Fruit fly (Drosophila melanogaster) whole organism, embryonic: ENCODE measurements around the gene Lipt2.

ENCODE experiments used
- CG11247 ChIP-seq: fragments of 200-800 bp; sonication (Bioruptor generic); IDR thresholded peaks from 2 replicates; pipeline ENCODE4 v1.3.6; 2022; ENCODE audit warnings: missing biosample characterization, missing genetic modification characterization
- CG12299 ChIP-seq: fragments of 200-800 bp; sonication (Bioruptor generic); optimal IDR thresholded peaks from 2 replicates; lab custom pipeline; 2018; ENCODE audit warnings: missing biosample characterization, mild to moderate bottlenecking, missing genetic modification characterization
- CG14965 ChIP-seq: fragments of 200-800 bp; sonication (Bioruptor generic); optimal IDR thresholded peaks from 2 replicates; lab custom pipeline; 2016; ENCODE audit warnings: missing biosample characterization, missing genetic modification characterization, borderline replicate concordance
- CG15479 ChIP-seq: fragments of 200-800 bp; sonication (Bioruptor generic); optimal IDR thresholded peaks from 3 replicates; lab custom pipeline; 2019; ENCODE audit warnings: missing biosample characterization, mild to moderate bottlenecking, missing genetic modification characterization, moderate library complexity
- CG17612 ChIP-seq: fragments of 200-800 bp; sonication (Bioruptor generic); IDR thresholded peaks from 2 replicates; pipeline ENCODE4 v1.3.6; 2022; ENCODE audit warnings: missing biosample characterization, missing genetic modification characterization
- CG18011 ChIP-seq: fragments of 200-800 bp; sonication (Bioruptor generic); optimal IDR thresholded peaks from 2 replicates; lab custom pipeline; 2017; ENCODE audit warnings: missing biosample characterization, missing genetic modification characterization, mild to moderate bottlenecking, moderate library complexity, missing genotype
- CG18476 ChIP-seq: fragments of 200-800 bp; sonication (Bioruptor generic); optimal IDR thresholded peaks from 2 replicates; lab custom pipeline; 2016; ENCODE audit warnings: missing biosample characterization, mild to moderate bottlenecking, missing genetic modification characterization
- CG18599 ChIP-seq: fragments of 200-800 bp; sonication (Bioruptor generic); optimal IDR thresholded peaks from 3 replicates; lab custom pipeline; 2017; ENCODE audit warnings: missing biosample characterization, missing genetic modification characterization, mild to moderate bottlenecking, moderate library complexity, missing genetic modification reagents
- CG4328 ChIP-seq: fragments of 200-800 bp; sonication (Bioruptor generic); optimal IDR thresholded peaks from 3 replicates; lab custom pipeline; 2017; ENCODE audit warnings: missing biosample characterization, missing genetic modification reagents, missing genetic modification characterization
- CG4360 ChIP-seq: fragments of 200-800 bp; sonication (Bioruptor generic); IDR thresholded peaks from 2 replicates; pipeline ENCODE4 v1.3.6; 2022; ENCODE audit warnings: missing biosample characterization, missing genetic modification characterization
- CG6765 ChIP-seq: fragments of 200-800 bp; sonication (Bioruptor generic); optimal IDR thresholded peaks from 3 replicates; lab custom pipeline; 2017; ENCODE audit warnings: missing biosample characterization, mild to moderate bottlenecking, missing genetic modification characterization
- CG7786 ChIP-seq: fragments of 200-800 bp; sonication (Bioruptor generic); optimal IDR thresholded peaks from 2 replicates; lab custom pipeline; 2016; ENCODE audit warnings: missing biosample characterization, missing genetic modification characterization
- CG7963 ChIP-seq: fragments of 200-800 bp; sonication (Bioruptor generic); IDR thresholded peaks from 3 replicates; pipeline ENCODE4 v1.3.6; 2022; ENCODE audit warnings: missing biosample characterization, missing genetic modification characterization; ENCODE audit not compliant: partially characterized antibody
- Dip3 ChIP-seq: fragments of 200-800 bp; sonication (Bioruptor generic); optimal IDR thresholded peaks from 3 replicates; lab custom pipeline; 2016; ENCODE audit warnings: missing biosample characterization, missing genetic modification characterization
- Eip74EF ChIP-seq, 2 experiments: fragments of 200-800 bp in 1 of 2; fragments of >200 bp in 1 of 2; sonication (Bioruptor generic) in 1 of 2; optimal IDR thresholded peaks; 2 replicates each; lab custom pipeline; 2017 to 2019; ENCODE audit warnings: missing biosample characterization in 2 of 2, missing genetic modification characterization in 2 of 2, mild to moderate bottlenecking in 1 of 2, moderate library complexity in 1 of 2
- HLH54F ChIP-seq: fragments of 200-800 bp; sonication (Bioruptor generic); optimal IDR thresholded peaks from 3 replicates; lab custom pipeline; 2016; ENCODE audit warnings: missing biosample characterization, missing genetic modification characterization
- NC2α ChIP-seq: fragments of 200-800 bp; sonication (Bioruptor generic); optimal IDR thresholded peaks from 2 replicates; lab custom pipeline; 2016; ENCODE audit warnings: missing biosample characterization, missing genetic modification characterization
- NC2β ChIP-seq: fragments of 200-800 bp; sonication (Bioruptor generic); optimal IDR thresholded peaks from 2 replicates; lab custom pipeline; 2016; ENCODE audit warnings: missing biosample characterization, missing genetic modification characterization
- Optix ChIP-seq: fragments of 200-800 bp; sonication (Bioruptor generic); IDR thresholded peaks from 3 replicates; pipeline ENCODE4 v1.3.6; 2022; ENCODE audit warnings: missing biosample characterization, missing genetic modification characterization
- PHDP ChIP-seq: fragments of 200-800 bp; sonication (Bioruptor generic); optimal IDR thresholded peaks from 3 replicates; lab custom pipeline; 2018; ENCODE audit warnings: missing biosample characterization, mild to moderate bottlenecking, missing genetic modification characterization, moderate library complexity
- Side ChIP-seq: fragments of 200-800 bp; sonication (Bioruptor generic); optimal IDR thresholded peaks from 2 replicates; lab custom pipeline; 2016; ENCODE audit warnings: missing biosample characterization, missing genetic modification characterization
- Six4 ChIP-seq: fragments of 200-800 bp; sonication (Bioruptor generic); optimal IDR thresholded peaks from 2 replicates; lab custom pipeline; 2016; ENCODE audit warnings: missing biosample characterization, missing genetic modification characterization
- Sry-β ChIP-seq: fragments of 200-800 bp; sonication (Bioruptor generic); optimal IDR thresholded peaks from 2 replicates; lab custom pipeline; 2018; ENCODE audit warnings: missing biosample characterization, mild to moderate bottlenecking, missing genetic modification characterization, moderate library complexity
- Vsx1 ChIP-seq: fragments of 200-800 bp; sonication (Bioruptor generic); optimal IDR thresholded peaks from 2 replicates; lab custom pipeline; 2017; ENCODE audit warnings: missing biosample characterization, mild to moderate bottlenecking, missing genetic modification characterization, missing genetic modification reagents
- abd-A ChIP-seq: fragments of 200-800 bp; sonication (Bioruptor generic); optimal IDR thresholded peaks from 3 replicates; lab custom pipeline; 2019; ENCODE audit warnings: missing biosample characterization, mild to moderate bottlenecking, missing genetic modification characterization, moderate library complexity
- ash1 ChIP-seq: fragments of 200-800 bp; sonication (Bioruptor generic); optimal IDR thresholded peaks from 2 replicates; lab custom pipeline; 2018; ENCODE audit warnings: missing biosample characterization, mild to moderate bottlenecking, missing genetic modification characterization
- chn ChIP-seq: fragments of 200-800 bp; sonication (Bioruptor generic); optimal IDR thresholded peaks from 2 replicates; lab custom pipeline; 2016; ENCODE audit warnings: missing biosample characterization, missing genetic modification characterization
- dimm ChIP-seq: fragments of 200-800 bp; sonication (Bioruptor generic); IDR thresholded peaks from 2 replicates; pipeline ENCODE4 v1.3.6; 2022; ENCODE audit warnings: missing biosample characterization, missing genetic modification characterization
- disco-r ChIP-seq: fragments of 200-800 bp; sonication (Bioruptor generic); optimal IDR thresholded peaks from 2 replicates; lab custom pipeline; 2016; ENCODE audit warnings: missing biosample characterization, missing genetic modification characterization
- dmrt99B ChIP-seq: fragments of 200-800 bp; sonication (Bioruptor generic); optimal IDR thresholded peaks from 2 replicates; lab custom pipeline; 2018; ENCODE audit warnings: missing biosample characterization, mild to moderate bottlenecking, missing genetic modification characterization, moderate library complexity
- dysf ChIP-seq: fragments of 200-800 bp; sonication (Bioruptor generic); IDR thresholded peaks from 3 replicates; pipeline ENCODE4 v1.3.6; 2022; ENCODE audit warnings: missing biosample characterization, missing genetic modification characterization
- exex ChIP-seq: fragments of 200-800 bp; sonication (Bioruptor generic); optimal IDR thresholded peaks from 4 replicates; lab custom pipeline; 2018; ENCODE audit warnings: missing biosample characterization, mild to moderate bottlenecking, missing genetic modification characterization, moderate library complexity
- eyg ChIP-seq: fragments of 200-800 bp; sonication (Bioruptor generic); optimal IDR thresholded peaks from 3 replicates; lab custom pipeline; 2016; ENCODE audit warnings: missing biosample characterization, missing genetic modification characterization
- gt ChIP-seq: fragments of 200-800 bp; sonication (Bioruptor generic); IDR thresholded peaks from 2 replicates; pipeline ENCODE4 v1.3.6; 2022; ENCODE audit warnings: missing biosample characterization, missing genetic modification characterization
- lola ChIP-seq, 3 experiments: fragments of >200 bp in 2 of 3; fragments of 200-800 bp in 1 of 3; sonication (Bioruptor generic) in 1 of 3; optimal IDR thresholded peaks; 2 replicates each; lab custom pipeline; 2017 to 2019; ENCODE audit warnings: missing biosample characterization in 3 of 3, missing genetic modification characterization in 3 of 3, mild to moderate bottlenecking in 1 of 3, moderate library complexity in 1 of 3
- pho ChIP-seq: fragments of 200-800 bp; sonication (Bioruptor generic); optimal IDR thresholded peaks from 2 replicates; lab custom pipeline; 2016; ENCODE audit warnings: missing biosample characterization, missing genetic modification characterization
- prd ChIP-seq, 3 experiments: fragments of >200 bp in 2 of 3; fragments of 200-800 bp in 1 of 3; sonication (Bioruptor generic) in 1 of 3; optimal IDR thresholded peaks in 2 of 3; IDR thresholded peaks in 1 of 3; 2 replicates in 2 of 3; 3 replicates in 1 of 3; pipeline versions ENCODE4 v1.3.6 to Lab custom; 2017 to 2022; ENCODE audit warnings: missing biosample characterization in 1 of 3, missing genetic modification characterization in 1 of 3
- rib ChIP-seq: fragments of 200-800 bp; sonication (Bioruptor generic); IDR thresholded peaks from 2 replicates; pipeline ENCODE4 v1.3.6; 2022; ENCODE audit warnings: missing biosample characterization, missing genetic modification characterization
- row ChIP-seq: fragments of 200-800 bp; sonication (Bioruptor generic); IDR thresholded peaks from 3 replicates; pipeline ENCODE4 v1.3.6; 2022; ENCODE audit warnings: missing biosample characterization, missing genetic modification characterization
- stwl ChIP-seq: fragments of 200-800 bp; sonication (Bioruptor generic); optimal IDR thresholded peaks from 3 replicates; lab custom pipeline; 2018; ENCODE audit warnings: missing biosample characterization, mild to moderate bottlenecking, missing genetic modification characterization, moderate library complexity
- tgo ChIP-seq: fragments of 200-800 bp; sonication (Bioruptor generic); IDR thresholded peaks from 3 replicates; pipeline ENCODE4 v1.3.6; 2022; ENCODE audit warnings: missing biosample characterization, missing genetic modification characterization
- trh ChIP-seq: fragments of 200-800 bp; sonication (Bioruptor generic); optimal IDR thresholded peaks from 2 replicates; lab custom pipeline; 2016; ENCODE audit warnings: missing biosample characterization, missing genetic modification characterization
- tx ChIP-seq: fragments of 200-800 bp; sonication (Bioruptor generic); optimal IDR thresholded peaks from 2 replicates; lab custom pipeline; 2016; ENCODE audit warnings: missing biosample characterization, missing genetic modification characterization
- unc-4 ChIP-seq: fragments of 200-800 bp; sonication (Bioruptor generic); IDR thresholded peaks from 2 replicates; pipeline ENCODE4 v1.3.6; 2022; ENCODE audit warnings: missing biosample characterization, missing genetic modification characterization; ENCODE audit not compliant: partially characterized antibody
- zen ChIP-seq: fragments of 200-800 bp; sonication (Bioruptor generic); optimal IDR thresholded peaks from 3 replicates; lab custom pipeline; 2018; ENCODE audit warnings: missing biosample characterization, mild to moderate bottlenecking, missing genetic modification characterization, moderate library complexity
- zen2 ChIP-seq: fragments of 200-800 bp; sonication (Bioruptor generic); IDR thresholded peaks from 3 replicates; pipeline ENCODE4 v1.3.6; 2022; ENCODE audit warnings: missing biosample characterization, missing genetic modification characterization; ENCODE audit not compliant: partially characterized antibody
- zf30C ChIP-seq: fragments of 200-800 bp; sonication (Bioruptor generic); optimal IDR thresholded peaks from 3 replicates; lab custom pipeline; 2018; ENCODE audit warnings: missing biosample characterization, mild to moderate bottlenecking, missing genetic modification characterization

Gene Lipt2

DNA sequence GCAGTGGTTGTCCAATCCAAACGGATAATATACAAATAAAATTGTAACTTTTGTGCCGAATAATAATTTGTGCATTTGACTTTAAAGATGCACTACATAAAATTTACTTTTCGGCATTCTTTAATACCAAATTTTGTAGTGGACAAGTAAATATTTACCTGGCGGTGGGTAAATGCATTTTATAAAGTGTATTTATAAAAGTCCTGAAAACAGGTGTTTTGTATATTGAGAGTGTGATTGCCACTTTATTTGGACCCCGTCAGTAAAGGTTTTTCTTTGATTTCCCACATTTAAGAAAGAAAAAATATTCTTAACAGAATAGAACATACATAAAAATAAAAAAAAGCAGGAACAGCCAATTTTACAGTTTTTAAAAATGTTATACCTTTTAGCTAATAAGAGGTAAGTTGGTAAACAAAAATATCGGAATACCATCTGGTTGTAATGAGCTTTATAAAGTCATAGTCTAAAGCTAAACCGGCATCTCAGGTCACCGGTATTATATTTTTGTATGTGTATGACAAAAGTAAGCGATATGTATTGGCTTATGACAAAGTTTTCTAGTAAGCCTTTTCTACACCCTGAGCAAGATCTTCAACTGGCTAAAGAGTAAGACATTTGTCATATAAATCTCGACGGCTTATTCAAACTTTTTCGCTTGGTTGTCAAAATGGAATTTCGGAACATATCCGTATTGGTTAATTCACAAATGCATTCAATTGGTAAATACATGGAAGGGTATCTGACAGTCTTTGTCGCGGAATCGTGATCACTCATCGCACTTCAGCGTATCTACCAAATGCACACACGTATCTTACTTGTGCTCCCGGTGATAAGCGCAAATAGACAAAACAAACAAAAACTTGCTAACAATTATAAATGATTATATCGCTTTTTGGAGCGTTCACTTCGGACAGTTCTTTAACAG, 42.2 kb downstream of the Lipt2 start (continued):
- TF ChIP-seq unc-4 = no peak
- peak; percentile 4 for TF ChIP-seq ash1 (GFP tag; lab: Kevin White, UChicago)
- TF ChIP-seq zen (tag; lab: Kevin White, UChicago) = peak; percentile 64
- peak; percentile 70 for TF ChIP-seq Sry-β (GFP tag; lab: Kevin White, UChicago)
- TF ChIP-seq zf30C (GFP tag; lab: Kevin White, UChicago) = no peak
- peak; percentile 9 for TF ChIP-seq Vsx1 (GFP tag; lab: Kevin White, UChicago)
- TF ChIP-seq HLH54F = peak; percentile 88
- TF ChIP-seq Dip3 (GFP tag; lab: Kevin White, UChicago) = peak; percentile 92
- peak; percentile 91 for TF ChIP-seq CG18599 (GFP tag; lab: Kevin White, UChicago)
- TF ChIP-seq Side (GFP tag; lab: Kevin White, UChicago) = peak; percentile 87
- TF ChIP-seq rib (GFP tag; lab: Robert Waterston, UW) = peak; percentile 69
- peak; percentile 79 for TF ChIP-seq Six4 (GFP tag; lab: Kevin White, UChicago)
- peak in 1 of 2 experiments; percentile 85 for TF ChIP-seq Eip74EF (GFP tag; optimal IDR thresholded peaks at IDR 0.05; lab: Kevin White, UChicago)
- peak; percentile 84 for TF ChIP-seq tx
- peak; percentile 59 for TF ChIP-seq NC2α (GFP tag; lab: Kevin White, UChicago)
- TF ChIP-seq abd-A (tag; lab: Kevin White, UChicago) = no peak
- peak; percentile 61 for TF ChIP-seq CG12299
- TF ChIP-seq dimm (GFP tag; lab: Robert Waterston, UW) = no peak; the same call in 1 of the 2 replicates
- peak; percentile 78 for TF ChIP-seq exex (tag; lab: Kevin White, UChicago)
- TF ChIP-seq Optix (GFP tag; lab: Robert Waterston, UW) = peak; percentile 87
- no peak for TF ChIP-seq CG4360 (GFP tag; lab: Robert Waterston, UW)
- TF ChIP-seq CG6765 (GFP tag; lab: Kevin White, UChicago) = peak; percentile 60
- TF ChIP-seq eyg (GFP tag; lab: Kevin White, UChicago) = peak; percentile 85
- peak; percentile 48; the same call in 1 of the 2 replicates for TF ChIP-seq CG17612 (GFP tag; lab: Robert Waterston, UW)
- TF ChIP-seq CG4328 (GFP tag; lab: Kevin White, UChicago) = peak; percentile 17
- peak; percentile 85 for TF ChIP-seq chn
- no peak for TF ChIP-seq prd (optimal IDR thresholded peaks at IDR 0.05; lab: Kevin White, UChicago)
- peak; percentile 90 for TF ChIP-seq prd (GFP tag; IDR thresholded peaks at IDR 0.05; lab: Robert Waterston, UW)
- TF ChIP-seq trh (GFP tag; lab: Kevin White, UChicago) = peak; percentile 69
- TF ChIP-seq PHDP (tag; lab: Kevin White, UChicago) = peak; percentile 90
- TF ChIP-seq CG15479 = no peak
- TF ChIP-seq NC2β (GFP tag; lab: Kevin White, UChicago) = peak; percentile 70
- TF ChIP-seq row (GFP tag; lab: Robert Waterston, UW) = peak; percentile 96
- TF ChIP-seq zen2 (GFP tag; lab: Robert Waterston, UW) = no peak
- no peak for TF ChIP-seq CG7963 (GFP tag; lab: Robert Waterston, UW)
- peak; percentile 54 for TF ChIP-seq CG14965 (GFP tag; lab: Kevin White, UChicago)
- TF ChIP-seq CG11247 (GFP tag; lab: Robert Waterston, UW) = peak; percentile 77
- no peak for TF ChIP-seq stwl (tag; lab: Kevin White, UChicago)
- peak; percentile 87 for TF ChIP-seq disco-r (GFP tag; lab: Kevin White, UChicago)
- peak; percentile 70 for TF ChIP-seq gt
- peak; percentile 68 for TF ChIP-seq CG18011 (GFP tag; lab: Kevin White, UChicago)
- TF ChIP-seq CG18476 (GFP tag; lab: Kevin White, UChicago) = peak; percentile 80
- TF ChIP-seq dysf (GFP tag; lab: Robert Waterston, UW) = peak; percentile 94
- TF ChIP-seq lola (GFP tag; optimal IDR thresholded peaks at IDR 0.05; lab: Kevin White, UChicago) = peak in 1 of 3 experiments; percentile 51
- peak; percentile 89 for TF ChIP-seq tgo
- peak; percentile 89 for TF ChIP-seq pho (GFP tag; lab: Kevin White, UChicago)
- peak; percentile 92 for TF ChIP-seq CG7786 (GFP tag; lab: Kevin White, UChicago)
- peak; percentile 91 for TF ChIP-seq dmrt99B (tag; lab: Kevin White, UChicago)
